Fruit fly (Drosophila melanogaster) whole organism, embryonic: ENCODE data around the gene fok.

Source experiments
- Abd-B ChIP-seq: fragments of 200-800 bp; sonication (Bioruptor generic); optimal IDR thresholded peaks from 2 replicates; lab custom pipeline; 2018; ENCODE audit warnings: missing biosample characterization, mild to moderate bottlenecking, missing genetic modification characterization, moderate library complexity
- Bgb ChIP-seq: fragments of 200-800 bp; sonication (Bioruptor generic); IDR thresholded peaks from 2 replicates; pipeline ENCODE4 v1.3.6; 2022; ENCODE audit warnings: missing biosample characterization, missing genetic modification characterization; ENCODE audit not compliant: partially characterized antibody
- Blimp-1 ChIP-seq: fragments of 200-800 bp; sonication (Bioruptor generic); optimal IDR thresholded peaks from 3 replicates; lab custom pipeline; 2018; ENCODE audit warnings: missing biosample characterization, missing genetic modification characterization, mild to moderate bottlenecking, moderate library complexity, missing genetic modification reagents
- CG10462 ChIP-seq: fragments of 200-800 bp; sonication (Bioruptor generic); optimal IDR thresholded peaks from 2 replicates; lab custom pipeline; 2016; ENCODE audit warnings: missing biosample characterization, missing genetic modification characterization
- CG10565 ChIP-seq: fragments of 200-800 bp; sonication (Bioruptor generic); optimal IDR thresholded peaks from 3 replicates; lab custom pipeline; 2016; ENCODE audit warnings: missing biosample characterization, mild to moderate bottlenecking, missing genetic modification characterization
- CG10654 ChIP-seq: fragments of 200-800 bp; sonication (Bioruptor generic); optimal IDR thresholded peaks from 2 replicates; lab custom pipeline; 2016; ENCODE audit warnings: missing biosample characterization, missing genetic modification characterization
- CG10959 ChIP-seq: fragments of 200-800 bp; sonication (Bioruptor generic); IDR thresholded peaks from 2 replicates; pipeline ENCODE4 v1.3.6; 2022; ENCODE audit warnings: missing biosample characterization, missing genetic modification characterization
- CG11247 ChIP-seq: fragments of 200-800 bp; sonication (Bioruptor generic); IDR thresholded peaks from 2 replicates; pipeline ENCODE4 v1.3.6; 2022; ENCODE audit warnings: missing biosample characterization, missing genetic modification characterization
- CG1233 ChIP-seq: fragments of 200-800 bp; sonication (Bioruptor generic); optimal IDR thresholded peaks from 4 replicates; lab custom pipeline; 2018; ENCODE audit warnings: missing biosample characterization, mild to moderate bottlenecking, missing genetic modification characterization
- CG12391 ChIP-seq: fragments of 200-800 bp; sonication (Bioruptor generic); optimal IDR thresholded peaks from 3 replicates; lab custom pipeline; 2018; ENCODE audit warnings: missing biosample characterization, mild to moderate bottlenecking, missing genetic modification characterization, moderate library complexity
- CG15479 ChIP-seq: fragments of 200-800 bp; sonication (Bioruptor generic); optimal IDR thresholded peaks from 3 replicates; lab custom pipeline; 2019; ENCODE audit warnings: missing biosample characterization, mild to moderate bottlenecking, missing genetic modification characterization, moderate library complexity
- CG17328 ChIP-seq: fragments of 200-800 bp; sonication (Bioruptor generic); IDR thresholded peaks from 2 replicates; pipeline ENCODE4 v1.3.6; 2022; ENCODE audit warnings: missing biosample characterization, missing genetic modification characterization
- CG17359 ChIP-seq: fragments of 200-800 bp; sonication (Bioruptor generic); optimal IDR thresholded peaks from 3 replicates; lab custom pipeline; 2018; ENCODE audit warnings: missing biosample characterization, mild to moderate bottlenecking, missing genetic modification characterization, moderate library complexity
- CG3281 ChIP-seq: fragments of 200-800 bp; sonication (Bioruptor generic); optimal IDR thresholded peaks from 3 replicates; lab custom pipeline; 2017; ENCODE audit warnings: missing biosample characterization, mild to moderate bottlenecking, missing genetic modification characterization
- CG34376 ChIP-seq: fragments of 200-800 bp; sonication (Bioruptor generic); optimal IDR thresholded peaks from 2 replicates; lab custom pipeline; 2018; ENCODE audit warnings: missing biosample characterization, mild to moderate bottlenecking, missing genetic modification characterization
- CG34422 ChIP-seq: fragments of 200-800 bp; sonication (Bioruptor generic); IDR thresholded peaks from 3 replicates; pipeline ENCODE4 v1.3.6; 2022; ENCODE audit warnings: missing biosample characterization, missing genetic modification characterization
- CG4360 ChIP-seq: fragments of 200-800 bp; sonication (Bioruptor generic); IDR thresholded peaks from 2 replicates; pipeline ENCODE4 v1.3.6; 2022; ENCODE audit warnings: missing biosample characterization, missing genetic modification characterization
- CG5180 ChIP-seq: fragments of 200-800 bp; sonication (Bioruptor generic); optimal IDR thresholded peaks from 3 replicates; lab custom pipeline; 2017; ENCODE audit warnings: missing biosample characterization, missing genetic modification characterization, mild to moderate bottlenecking, moderate library complexity, missing genetic modification reagents
- CG5245 ChIP-seq: fragments of 200-800 bp; sonication (Bioruptor generic); optimal IDR thresholded peaks from 3 replicates; lab custom pipeline; 2016; ENCODE audit warnings: missing biosample characterization, missing genetic modification characterization
- CG7271 ChIP-seq: fragments of 200-800 bp; sonication (Bioruptor generic); optimal IDR thresholded peaks from 2 replicates; lab custom pipeline; 2018; ENCODE audit warnings: missing biosample characterization, mild to moderate bottlenecking, missing genetic modification characterization, moderate library complexity
- CG8478 ChIP-seq: fragments of >200 bp; optimal IDR thresholded peaks from 2 replicates; lab custom pipeline; 2018
- CG9797 ChIP-seq: fragments of 200-800 bp; sonication (Bioruptor generic); optimal IDR thresholded peaks from 3 replicates; lab custom pipeline; 2018; ENCODE audit warnings: missing biosample characterization, mild to moderate bottlenecking, missing genetic modification characterization
- CG9876 ChIP-seq: fragments of 200-800 bp; sonication (Bioruptor generic); optimal IDR thresholded peaks from 2 replicates; lab custom pipeline; 2016; ENCODE audit warnings: missing biosample characterization, missing genetic modification characterization
- Dad ChIP-seq: fragments of 200-800 bp; sonication (Bioruptor generic); optimal IDR thresholded peaks from 3 replicates; lab custom pipeline; 2016; ENCODE audit warnings: missing biosample characterization, missing genetic modification characterization
- Dll ChIP-seq: fragments of 200-800 bp; sonication (Bioruptor generic); IDR thresholded peaks from 4 replicates; pipeline ENCODE4 v1.3.6; 2022; ENCODE audit warnings: missing biosample characterization, missing genetic modification characterization; ENCODE audit not compliant: partially characterized antibody
- Dref ChIP-seq: fragments of 200-800 bp; sonication (Bioruptor generic); IDR thresholded peaks from 2 replicates; pipeline ENCODE4 v1.3.6; 2022; ENCODE audit warnings: missing biosample characterization, missing genetic modification characterization
- Ets65A ChIP-seq: fragments of 200-800 bp; sonication (Bioruptor generic); peaks from one replicate; lab custom pipeline; 2016; ENCODE audit warnings: missing biosample characterization, missing genetic modification characterization
- Fer3 ChIP-seq: fragments of 200-800 bp; sonication (Bioruptor generic); optimal IDR thresholded peaks from 2 replicates; lab custom pipeline; 2018; ENCODE audit warnings: missing biosample characterization, mild to moderate bottlenecking, missing genetic modification characterization, moderate library complexity
- H15 ChIP-seq: fragments of 200-800 bp; sonication (Bioruptor generic); IDR thresholded peaks from 3 replicates; pipeline ENCODE4 v1.3.6; 2022; ENCODE audit warnings: missing biosample characterization, missing genetic modification characterization
- HLH3B ChIP-seq: fragments of 200-800 bp; sonication (Bioruptor generic); IDR thresholded peaks from 2 replicates; pipeline ENCODE4 v1.3.6; 2022; ENCODE audit warnings: missing biosample characterization, missing genetic modification characterization
- HmgD ChIP-seq: fragments of 200-800 bp; sonication (Bioruptor generic); optimal IDR thresholded peaks from 3 replicates; lab custom pipeline; 2016; ENCODE audit warnings: missing biosample characterization, missing genetic modification characterization
- Lpt ChIP-seq: fragments of >200 bp; optimal IDR thresholded peaks from 2 replicates; lab custom pipeline; 2018; ENCODE audit warnings: missing biosample characterization, missing genetic modification characterization
- Nf-YB ChIP-seq: fragments of 200-800 bp; sonication (Bioruptor generic); optimal IDR thresholded peaks from 3 replicates; lab custom pipeline; 2019; ENCODE audit warnings: missing biosample characterization, mild to moderate bottlenecking, missing genetic modification characterization, moderate library complexity
- Sin3A ChIP-seq: fragments of >200 bp; optimal IDR thresholded peaks from 2 replicates; lab custom pipeline; 2018
- Ssrp ChIP-seq: fragments of 200-800 bp; sonication (Bioruptor generic); optimal IDR thresholded peaks from 2 replicates; lab custom pipeline; 2018; ENCODE audit warnings: missing biosample characterization, mild to moderate bottlenecking, missing genetic modification characterization, moderate library complexity
- Tbp ChIP-seq: fragments of >200 bp; optimal IDR thresholded peaks from 2 replicates; lab custom pipeline; 2018; ENCODE audit warnings: missing biosample characterization, missing genetic modification characterization
- btn ChIP-seq: fragments of 200-800 bp; sonication (Bioruptor generic); optimal IDR thresholded peaks from 2 replicates; lab custom pipeline; 2016; ENCODE audit warnings: missing biosample characterization, missing genetic modification characterization
- cg ChIP-seq: fragments of 200-800 bp; sonication (Bioruptor generic); optimal IDR thresholded peaks from 3 replicates; lab custom pipeline; 2019; ENCODE audit warnings: missing biosample characterization, mild to moderate bottlenecking, missing genetic modification characterization, moderate library complexity
- danr ChIP-seq: fragments of 200-800 bp; sonication (Bioruptor generic); IDR thresholded peaks from 2 replicates; pipeline ENCODE4 v1.3.6; 2022; ENCODE audit warnings: missing biosample characterization, missing genetic modification characterization
- dpn ChIP-seq, 2 experiments: fragments of 200-800 bp; sonication (Bioruptor generic); optimal IDR thresholded peaks; 3 replicates each; lab custom pipeline; 2016; ENCODE audit warnings: missing biosample characterization in 2 of 2, missing genetic modification characterization in 2 of 2
- fd102C ChIP-seq: fragments of 200-800 bp; sonication (Bioruptor generic); optimal IDR thresholded peaks from 2 replicates; lab custom pipeline; 2018; ENCODE audit warnings: missing biosample characterization, mild to moderate bottlenecking, missing genetic modification characterization, moderate library complexity
- gfzf ChIP-seq: fragments of 200-800 bp; sonication (Bioruptor generic); optimal IDR thresholded peaks from 2 replicates; lab custom pipeline; 2016; ENCODE audit warnings: missing biosample characterization, mild to moderate bottlenecking, missing genetic modification characterization, moderate library complexity
- her ChIP-seq: fragments of 200-800 bp; sonication (Bioruptor generic); optimal IDR thresholded peaks from 2 replicates; lab custom pipeline; 2016; ENCODE audit warnings: missing biosample characterization, missing genetic modification characterization
- mirr ChIP-seq: fragments of 200-800 bp; sonication (Bioruptor generic); optimal IDR thresholded peaks from 3 replicates; lab custom pipeline; 2018; ENCODE audit warnings: missing biosample characterization, mild to moderate bottlenecking, missing genetic modification characterization
- otp ChIP-seq: fragments of 200-800 bp; sonication (Bioruptor generic); IDR thresholded peaks from 3 replicates; pipeline ENCODE4, ENCODE4 v1.3.6; 2022; ENCODE audit warnings: missing biosample characterization, missing genetic modification characterization
- pan ChIP-seq, 4 experiments: fragments of >200 bp in 3 of 4; fragments of 200-800 bp in 1 of 4; sonication (Bioruptor generic) in 1 of 4; optimal IDR thresholded peaks in 3 of 4; IDR thresholded peaks in 1 of 4; 2 replicates each; pipeline versions ENCODE4 v1.3.6 to Lab custom; 2017 to 2022; ENCODE audit warnings: missing biosample characterization in 2 of 4, missing genetic modification characterization in 2 of 4, mixed read lengths in 1 of 4
- pnt ChIP-seq: fragments of 200-800 bp; sonication (Bioruptor generic); optimal IDR thresholded peaks from 3 replicates; lab custom pipeline; 2016; ENCODE audit warnings: missing biosample characterization, missing genetic modification characterization
- run ChIP-seq: fragments of 200-800 bp; sonication (Bioruptor generic); optimal IDR thresholded peaks from 3 replicates; lab custom pipeline; 2018; ENCODE audit warnings: missing biosample characterization, mild to moderate bottlenecking, missing genetic modification characterization
- sima ChIP-seq: fragments of 200-800 bp; sonication (Bioruptor generic); optimal IDR thresholded peaks from 2 replicates; lab custom pipeline; 2016; ENCODE audit warnings: missing biosample characterization, missing genetic modification characterization
- slbo ChIP-seq: fragments of 200-800 bp; sonication (Bioruptor generic); IDR thresholded peaks from 2 replicates; pipeline ENCODE4 v1.3.6; 2022; ENCODE audit warnings: missing biosample characterization, missing genetic modification characterization
- sqz ChIP-seq: fragments of 200-800 bp; sonication (Bioruptor generic); optimal IDR thresholded peaks from 3 replicates; lab custom pipeline; 2018; ENCODE audit warnings: missing biosample characterization, mild to moderate bottlenecking, missing genetic modification characterization
- zen ChIP-seq: fragments of 200-800 bp; sonication (Bioruptor generic); optimal IDR thresholded peaks from 3 replicates; lab custom pipeline; 2018; ENCODE audit warnings: missing biosample characterization, mild to moderate bottlenecking, missing genetic modification characterization, moderate library complexity

fok gene

DNA sequence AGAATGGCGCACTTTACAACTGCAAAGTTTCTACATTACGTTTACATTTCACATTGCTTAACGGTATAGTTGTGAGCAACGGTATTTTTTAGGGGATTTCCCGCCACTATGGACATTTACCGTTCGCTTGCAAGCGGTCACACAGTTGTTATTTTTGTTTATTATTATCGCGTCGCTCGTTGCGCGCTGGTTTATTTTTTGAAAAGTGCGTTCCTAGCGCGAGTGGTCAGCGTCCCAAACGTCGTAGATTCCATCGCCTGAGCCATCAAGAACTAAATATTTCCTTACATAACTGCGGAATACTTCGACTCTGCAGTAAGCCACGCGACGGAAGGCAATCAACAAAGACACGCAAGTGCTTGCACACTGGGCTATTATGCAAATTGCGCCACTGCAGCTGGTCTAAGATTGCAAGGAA is 18.6 kb downstream of the fok start, which contains the start of gene bwa (continued):
- TF ChIP-seq otp (GFP tag; lab: Robert Waterston, UW) (no peak), fd102C (GFP tag; lab: Kevin White, UChicago) (no peak), CG5180 (GFP tag; lab: Kevin White, UChicago) (no peak), CG1233 (GFP tag; lab: Kevin White, UChicago) (peak; percentile 0), CG9797 (GFP tag; lab: Kevin White, UChicago) (peak; percentile 88), CG10654 (no peak), zen (peak; percentile 35), sqz (GFP tag; lab: Kevin White, UChicago) (no peak), pnt (GFP tag; lab: Kevin White, UChicago) (no peak), run (no peak), Tbp (GFP tag; lab: Kevin White, UChicago) (no peak), pan (optimal IDR thresholded peaks at IDR 0.05; lab: Kevin White, UChicago) (no peak), pan (GFP tag; optimal IDR thresholded peaks at IDR 0.05 in 1 of 2, IDR thresholded peaks at IDR 0.05 in 1 of 2) (no peak), CG17328 (peak; percentile 24; the same call in 1 of the 2 replicates), slbo (GFP tag; lab: Robert Waterston, UW) (no peak), her (no peak), Nf-YB (GFP tag; lab: Kevin White, UChicago) (no peak), btn (GFP tag; lab: Kevin White, UChicago) (no peak), H15 (GFP tag; lab: Robert Waterston, UW) (no peak), dpn (GFP tag; optimal IDR thresholded peaks at IDR 0.05; lab: Kevin White, UChicago) (peak in 1 of 2 experiments; percentile 21), Dref (GFP tag; lab: Robert Waterston, UW) (peak; percentile 54), CG3281 (GFP tag; lab: Kevin White, UChicago) (peak; percentile 10), Lpt (GFP tag; lab: Kevin White, UChicago) (no peak), Dad (GFP tag; lab: Kevin White, UChicago) (no peak), Bgb (GFP tag; lab: Robert Waterston, UW) (peak; percentile 29; the same call in 1 of the 2 replicates), CG17359 (tag; lab: Kevin White, UChicago) (no peak), CG4360 (GFP tag; lab: Robert Waterston, UW) (no peak), CG9876 (GFP tag; lab: Kevin White, UChicago) (no peak), Ssrp (tag; lab: Kevin White, UChicago) (no peak), CG11247 (GFP tag; lab: Robert Waterston, UW) (no peak), danr (GFP tag; lab: Robert Waterston, UW) (no peak), CG5245 (GFP tag; lab: Kevin White, UChicago) (no peak), HmgD (peak; percentile 46), CG10462 (GFP tag; lab: Kevin White, UChicago) (peak; percentile 99), Blimp-1 (GFP tag; lab: Kevin White, UChicago) (no peak), CG7271 (no peak), Ets65A (GFP tag; lab: Kevin White, UChicago) (peak; percentile 49), CG10959 (GFP tag; lab: Robert Waterston, UW) (no peak), Dll (GFP tag; lab: Robert Waterston, UW) (peak; percentile 16; the same call in 1 of the 4 replicates), CG8478 (lab: Kevin White, UChicago) (no peak), CG10565 (GFP tag; lab: Kevin White, UChicago) (no peak), CG34376 (GFP tag; lab: Kevin White, UChicago) (peak; percentile 10), gfzf (GFP tag; lab: Kevin White, UChicago) (peak; percentile 96), Sin3A (lab: Kevin White, UChicago) (no peak), sima (GFP tag; lab: Kevin White, UChicago) (no peak), CG15479 (GFP tag; lab: Kevin White, UChicago) (peak; percentile 73), cg (GFP tag; lab: Kevin White, UChicago) (peak; percentile 3), Abd-B (GFP tag; lab: Kevin White, UChicago) (peak; percentile 12), HLH3B (GFP tag; lab: Robert Waterston, UW) (no peak), mirr (GFP tag; lab: Kevin White, UChicago) (peak; percentile 26), CG34422 (GFP tag; lab: Robert Waterston, UW) (peak; percentile 53; the same call in 1 of the 3 replicates), Fer3 (tag; lab: Kevin White, UChicago) (no peak), CG12391 (tag; lab: Kevin White, UChicago) (no peak)
